Worm (Caenorhabditis elegans): Measurements from ENCODE around the gene cup-16.

cup-16 gene

ce11 chrII:8691344-8691960 lies 15.5 kb upstream of the cup-16 start, which contains the start of gene C34C6.3:
Gene C34C6.3, plus strand, starts transcription at chrII:8691910.
- TF ChIP-seq dmd-4 (tag; optimal IDR thresholded peaks at IDR 0.05) (no peak), sem-4 (tag; optimal IDR thresholded peaks at IDR 0.05) (no peak), mab-5 (tag; optimal IDR thresholded peaks at IDR 0.05) (no peak), ztf-11 (tag; optimal IDR thresholded peaks at IDR 0.05) (no peak), elt-3 (tag; optimal IDR thresholded peaks at IDR 0.05) (no peak), mbf-1 (tag; optimal IDR thresholded peaks at IDR 0.05) (no peak), sma-3 (GFP tag; optimal IDR thresholded peaks at IDR 0.05) (no peak)

ce11 chrII:8695783-8696182 lies 11.2 kb upstream of the cup-16 start, which contains the start of gene C34C6.10:
Gene C34C6.10, minus strand, starts transcription at chrII:8695883.
- TF ChIP-seq mdl-1 (tag; optimal IDR thresholded peaks at IDR 0.05) = no peak
- no peak for TF ChIP-seq ztf-11 (tag; optimal IDR thresholded peaks at IDR 0.05)
- TF ChIP-seq egl-27 (tag; optimal IDR thresholded peaks at IDR 0.05) = no peak
- no peak for TF ChIP-seq nhr-129 (tag; optimal IDR thresholded peaks at IDR 0.05)
- no peak for TF ChIP-seq blmp-1 (tag; optimal IDR thresholded peaks at IDR 0.05; ENCODE audit: insufficient read depth)
- no peak for TF ChIP-seq sma-3 (GFP tag; optimal IDR thresholded peaks at IDR 0.05)
- TF ChIP-seq ztf-4 (tag; optimal IDR thresholded peaks at IDR 0.05) = no peak
- no peak for TF ChIP-seq crh-2 (tag; optimal IDR thresholded peaks at IDR 0.05)
- no peak for TF ChIP-seq gmeb-1 (tag; optimal IDR thresholded peaks at IDR 0.05)
- TF ChIP-seq nhr-11 (tag; optimal IDR thresholded peaks at IDR 0.05) = no peak
- no peak for TF ChIP-seq F13H6.1 (tag; optimal IDR thresholded peaks at IDR 0.05)
- TF ChIP-seq ceh-82 (tag; optimal IDR thresholded peaks at IDR 0.05) = no peak

ce11 chrII:8698828-8699227 lies 8.1 kb upstream of the cup-16 start, which contains the start of gene chdh-1:
Gene chdh-1, minus strand, starts transcription at chrII:8698928.
- TF ChIP-seq egl-27 (tag; optimal IDR thresholded peaks at IDR 0.05) (no peak), nhr-6 (tag; optimal IDR thresholded peaks at IDR 0.05) (no peak), ceh-82 (tag; optimal IDR thresholded peaks at IDR 0.05) (no peak), snpc-4 (tag; optimal IDR thresholded peaks at IDR 0.05) (no peak)

- TF ChIP-seq lsy-2 (tag; optimal IDR thresholded peaks at IDR 0.05) (peak in 1 of 2 experiments; percentile 86), gmeb-1 (tag; optimal IDR thresholded peaks at IDR 0.05) (no peak)
Measured at ce11 chrII:8701059-8701458, 5.9 kb upstream of the cup-16 start.

ce11 chrII:8701619-8702350 lies 5.2 kb upstream of the cup-16 start, which contains the start of gene sphk-1:
Gene sphk-1, minus strand, starts transcription at chrII:8701669.
- TF ChIP-seq sma-9 (GFP tag; optimal IDR thresholded peaks at IDR 0.05) (no peak), sma-9 (tag; optimal IDR thresholded peaks at IDR 0.05) (no peak), peb-1 (tag; optimal IDR thresholded peaks at IDR 0.05) (no peak), C34F6.9 (tag; optimal IDR thresholded peaks at IDR 0.05) (no peak), nhr-25 (tag; optimal IDR thresholded peaks at IDR 0.05) (no peak), F13H6.1 (tag; optimal IDR thresholded peaks at IDR 0.05) (no peak), mab-5 (tag; optimal IDR thresholded peaks at IDR 0.05) (no peak), dmd-4 (tag; optimal IDR thresholded peaks at IDR 0.05) (no peak), ama-1 (optimal IDR thresholded peaks at IDR 0.05) (no peak), ztf-4 (tag; optimal IDR thresholded peaks at IDR 0.05) (no peak), nhr-10 (tag; optimal IDR thresholded peaks at IDR 0.05) (no peak), unc-62 (GFP tag; optimal IDR thresholded peaks at IDR 0.05) (no peak), crh-2 (tag; optimal IDR thresholded peaks at IDR 0.05) (no peak), blmp-1 (tag; optimal IDR thresholded peaks at IDR 0.05; ENCODE audit: insufficient read depth) (no peak), lsy-2 (tag; optimal IDR thresholded peaks at IDR 0.05) (no peak), zag-1 (tag; optimal IDR thresholded peaks at IDR 0.05) (no peak)

- no peak for TF ChIP-seq nhr-10 (tag; optimal IDR thresholded peaks at IDR 0.05)
- TF ChIP-seq zag-1 (tag; optimal IDR thresholded peaks at IDR 0.05) = no peak
- no peak for TF ChIP-seq sma-9 (GFP tag; optimal IDR thresholded peaks at IDR 0.05)
- no peak for TF ChIP-seq sma-9 (tag; optimal IDR thresholded peaks at IDR 0.05)
- no peak for TF ChIP-seq nhr-6 (tag; optimal IDR thresholded peaks at IDR 0.05)
- no peak for TF ChIP-seq lin-11 (tag; optimal IDR thresholded peaks at IDR 0.05)
- no peak for TF ChIP-seq ceh-82 (tag; optimal IDR thresholded peaks at IDR 0.05)
- TF ChIP-seq gmeb-1 (tag; optimal IDR thresholded peaks at IDR 0.05) = no peak
- TF ChIP-seq ZK546.5 (tag; optimal IDR thresholded peaks at IDR 0.05) = no peak
- no peak for TF ChIP-seq alr-1 (tag; optimal IDR thresholded peaks at IDR 0.05)
- TF ChIP-seq nhr-11 (tag; optimal IDR thresholded peaks at IDR 0.05) = no peak
Measured at ce11 chrII:8703729-8704128, 3.2 kb upstream of the cup-16 start, which contains the start of gene ceh-7. Gene ceh-7, minus strand, starts transcription at chrII:8703829.
